Worm (Caenorhabditis elegans) whole organism, mixed stage, embryonic: Measurements from ENCODE around the gene srr-3.

Source experiments
- lsy-2 ChIP-seq: fragments of 150-350 bp; optimal IDR thresholded peaks from 2 replicates; lab custom pipeline; 2014; ENCODE audit warnings: missing biosample characterization, missing genetic modification characterization
- mab-5 ChIP-seq: fragments of 150-350 bp; optimal IDR thresholded peaks from 2 replicates; lab custom pipeline; 2014; ENCODE audit warnings: missing biosample characterization, missing genetic modification characterization
- mep-1 ChIP-seq: fragments of 150-350 bp; optimal IDR thresholded peaks from 2 replicates; lab custom pipeline; 2017; ENCODE audit warnings: missing biosample characterization, missing genetic modification reagents, missing genetic modification characterization, inconsistent platforms
- nhr-12 ChIP-seq: fragments of 150-350 bp; optimal IDR thresholded peaks from 2 replicates; lab custom pipeline; 2014; ENCODE audit warnings: missing biosample characterization, missing genetic modification characterization
- nhr-237 ChIP-seq: fragments of 150-350 bp; optimal IDR thresholded peaks from 2 replicates; lab custom pipeline; 2014; ENCODE audit warnings: missing biosample characterization, missing genetic modification characterization
- snpc-4 ChIP-seq: fragments of 150-350 bp; optimal IDR thresholded peaks from 2 replicates; lab custom pipeline; 2014; ENCODE audit warnings: missing biosample characterization, missing genetic modification characterization
- unc-62 ChIP-seq: fragments of 150-350 bp; optimal IDR thresholded peaks from 2 replicates; lab custom pipeline; 2014; ENCODE audit warnings: missing biosample characterization, missing genetic modification reagents, missing genetic modification characterization

- TF ChIP-seq mab-5 (no peak), nhr-12 (tag; lab: Kevin White, UChicago) (no peak), nhr-237 (tag; lab: Kevin White, UChicago) (no peak), lsy-2 (tag; lab: Kevin White, UChicago) (no peak), snpc-4 (tag; lab: Kevin White, UChicago) (no peak), unc-62 (GFP tag; lab: Kevin White, UChicago) (no peak), mep-1 (no peak)
Measured at ce11 chrV:16470916-16471315, 37.7 kb downstream of the srr-3 start, which contains the start of gene srh-138.
